Worm (Caenorhabditis elegans) whole organism, L4 larva: Measurements from ENCODE around the gene F59B2.14.

Experiments
- F44E2.7 ChIP-seq: fragments of 200-800 bp; sonication (Bioruptor generic); IDR thresholded peaks from 2 replicates; pipeline ENCODE4 v2.1.2; 2022; ENCODE audit warnings: missing genetic modification characterization, missing compliant biosample characterization
- Y5F2A.4 ChIP-seq: fragments of 200-800 bp; sonication (Bioruptor generic); optimal IDR thresholded peaks from 2 replicates; lab custom pipeline; 2018; ENCODE audit warnings: mild to moderate bottlenecking, missing genetic modification characterization, missing compliant biosample characterization
- aha-1 ChIP-seq: fragments of 150-350 bp; peaks from one replicate; lab custom pipeline; 2014; ENCODE audit warnings: missing biosample characterization, missing genetic modification characterization
- ama-1 ChIP-seq: fragments of 150-350 bp; optimal IDR thresholded peaks from 2 replicates; lab custom pipeline; 2014; ENCODE audit warnings: inconsistent platforms, mixed read lengths
- arid-1 ChIP-seq: fragments of 200-800 bp; sonication (Bioruptor generic); conservative IDR thresholded peaks from 2 replicates; pipeline ENCODE4 v1.3.6; 2022; ENCODE audit warnings: missing genetic modification reagents, missing genetic modification characterization, missing compliant biosample characterization
- attf-4 ChIP-seq: sonication (generic microtip); optimal IDR thresholded peaks from 3 replicates; lab custom pipeline; 2017; ENCODE audit warnings: missing biosample characterization, missing genetic modification characterization
- ceh-44 ChIP-seq: fragments of 200-800 bp; sonication (Bioruptor generic); IDR thresholded peaks from 2 replicates; pipeline ENCODE4 v1.3.6; 2022; ENCODE audit warnings: missing genetic modification reagents, missing genetic modification characterization, missing compliant biosample characterization
- ces-1 ChIP-seq: fragments of 150-350 bp; sonication (generic microtip); optimal IDR thresholded peaks from 4 replicates; lab custom pipeline; 2014; ENCODE audit warnings: missing biosample characterization, missing genetic modification reagents, missing genetic modification characterization
- ctbp-1 ChIP-seq: fragments of 200-800 bp; sonication (Bioruptor generic); IDR thresholded peaks from 2 replicates; pipeline ENCODE4 v1.3.6; 2022; ENCODE audit warnings: missing genetic modification reagents, missing genetic modification characterization, missing compliant biosample characterization
- daf-12 ChIP-seq: fragments of 150-350 bp; optimal IDR thresholded peaks from 2 replicates; lab custom pipeline; 2014; ENCODE audit warnings: missing biosample characterization, missing genetic modification reagents, missing genetic modification characterization
- daf-16 ChIP-seq, 3 experiments: sonication (generic microtip); optimal IDR thresholded peaks; 2 replicates each; lab custom pipeline; 2016 to 2017; ENCODE audit warnings: missing genetic modification characterization in 3 of 3, missing genetic modification reagents in 3 of 3, mild to moderate bottlenecking in 2 of 3, missing compliant biosample characterization in 2 of 3, missing biosample characterization in 1 of 3, moderate library complexity in 1 of 3
- daf-8 ChIP-seq: fragments of 200-800 bp; sonication (Bioruptor generic); IDR thresholded peaks from 2 replicates; pipeline ENCODE4 v1.3.6; 2022; ENCODE audit warnings: missing genetic modification characterization, missing compliant biosample characterization
- duxl-1 ChIP-seq: sonication (generic microtip); optimal IDR thresholded peaks from 2 replicates; lab custom pipeline; 2016; ENCODE audit warnings: mild to moderate bottlenecking, missing genetic modification characterization, moderate library complexity, missing compliant biosample characterization; ENCODE audit not compliant: poor library complexity
- fkh-10 ChIP-seq: fragments of 150-350 bp; optimal IDR thresholded peaks from 2 replicates; lab custom pipeline; 2014; ENCODE audit warnings: missing biosample characterization, missing genetic modification reagents, missing genetic modification characterization
- fos-1 ChIP-seq: fragments of 150-350 bp; optimal IDR thresholded peaks from 2 replicates; lab custom pipeline; 2014; ENCODE audit warnings: missing biosample characterization, missing genetic modification characterization
- hif-1 ChIP-seq, 2 experiments: sonication (generic microtip); optimal IDR thresholded peaks; 2 replicates each; lab custom pipeline; 2016 to 2017; ENCODE audit warnings: missing compliant biosample characterization in 2 of 2, missing genetic modification characterization in 2 of 2, missing genetic modification reagents in 2 of 2, missing genotype in 2 of 2, mild to moderate bottlenecking in 1 of 2
- hlh-11 ChIP-seq: fragments of 200-800 bp; sonication (Bioruptor generic); optimal IDR thresholded peaks from 2 replicates; lab custom pipeline; 2018; ENCODE audit warnings: mild to moderate bottlenecking, missing genetic modification characterization, missing compliant biosample characterization
- hlh-30 ChIP-seq: sonication (generic microtip); optimal IDR thresholded peaks from 2 replicates; lab custom pipeline; 2017; ENCODE audit warnings: antibody characterized with exemption, mild to moderate bottlenecking, missing genetic modification characterization, missing compliant biosample characterization; ENCODE audit not compliant: insufficient read depth
- hmg-1.1 ChIP-seq: fragments of 200-800 bp; sonication (Bioruptor generic); IDR thresholded peaks from 2 replicates; pipeline ENCODE4 v1.3.6; 2022; ENCODE audit warnings: missing genetic modification reagents, missing genetic modification characterization, missing compliant biosample characterization
- lim-7 ChIP-seq: fragments of 200-800 bp; sonication (Bioruptor generic); IDR thresholded peaks from 2 replicates; pipeline ENCODE4 v1.3.6; 2022; ENCODE audit warnings: missing genetic modification characterization, missing compliant biosample characterization
- lin-38 ChIP-seq: fragments of 200-800 bp; sonication (Bioruptor generic); IDR thresholded peaks from 2 replicates; pipeline ENCODE4 v1.3.6; 2022; ENCODE audit warnings: missing genetic modification reagents, missing genetic modification characterization, missing compliant biosample characterization
- lir-3 ChIP-seq: sonication (generic microtip); optimal IDR thresholded peaks from 2 replicates; lab custom pipeline; 2016; ENCODE audit warnings: mild to moderate bottlenecking, missing genetic modification characterization, missing compliant biosample characterization
- lsy-2 ChIP-seq, 2 experiments: fragments of 150-350 bp in 1 of 2; sonication (generic microtip) in 1 of 2; optimal IDR thresholded peaks; 2 replicates each; lab custom pipeline; 2014 to 2017; ENCODE audit warnings: missing biosample characterization in 2 of 2, missing genetic modification characterization in 2 of 2
- madf-5 ChIP-seq, 2 experiments: fragments of 200-800 bp; sonication (Bioruptor generic); IDR thresholded peaks; 2 replicates each; pipeline ENCODE4 v1.3.6; 2022; ENCODE audit warnings: missing compliant biosample characterization in 2 of 2, missing genetic modification characterization in 2 of 2
- madf-9 ChIP-seq: fragments of 200-800 bp; sonication (Bioruptor generic); conservative IDR thresholded peaks from 2 replicates; pipeline ENCODE4 v1.3.6; 2022; ENCODE audit warnings: missing genetic modification reagents, missing genetic modification characterization, missing compliant biosample characterization
- mdl-1 ChIP-seq, 2 experiments: fragments of 150-350 bp in 1 of 2; sonication (generic microtip) in 1 of 2; optimal IDR thresholded peaks; 2 replicates each; lab custom pipeline; 2014 to 2017; ENCODE audit warnings: missing biosample characterization in 2 of 2, missing genetic modification characterization in 2 of 2
- mep-1 ChIP-seq: fragments of 150-350 bp; sonication (generic microtip); optimal IDR thresholded peaks from 3 replicates; lab custom pipeline; 2014; ENCODE audit warnings: missing biosample characterization, missing genetic modification characterization
- mes-2 ChIP-seq: sonication (generic microtip); optimal IDR thresholded peaks from 2 replicates; lab custom pipeline; 2016; ENCODE audit warnings: missing genotype, mild to moderate bottlenecking, missing genetic modification characterization, missing compliant biosample characterization; ENCODE audit not compliant: poor library complexity, severe bottlenecking
- mxl-2 ChIP-seq: fragments of 200-800 bp; sonication (Bioruptor generic); conservative IDR thresholded peaks from 2 replicates; pipeline ENCODE4 v1.3.6; 2022; ENCODE audit warnings: missing genetic modification reagents, missing genetic modification characterization, missing compliant biosample characterization
- mxl-3 ChIP-seq: fragments of 200-800 bp; sonication (Bioruptor generic); optimal IDR thresholded peaks from 2 replicates; lab custom pipeline; 2018; ENCODE audit warnings: mild to moderate bottlenecking, missing genetic modification characterization, missing compliant biosample characterization
- nhr-102 ChIP-seq: sonication (generic microtip); optimal IDR thresholded peaks from 2 replicates; lab custom pipeline; 2016; ENCODE audit warnings: mild to moderate bottlenecking, missing genetic modification characterization, moderate library complexity, missing compliant biosample characterization
- nhr-11 ChIP-seq: fragments of 150-350 bp; optimal IDR thresholded peaks from 2 replicates; lab custom pipeline; 2014; ENCODE audit warnings: missing biosample characterization, missing genetic modification characterization
- nhr-25 ChIP-seq: sonication (generic microtip); optimal IDR thresholded peaks from 2 replicates; lab custom pipeline; 2017; ENCODE audit warnings: missing genetic modification characterization, mild to moderate bottlenecking, missing compliant biosample characterization, antibody characterized with exemption, moderate library complexity, borderline replicate concordance; ENCODE audit not compliant: insufficient read depth
- nhr-28 ChIP-seq: fragments of 150-350 bp; optimal IDR thresholded peaks from 2 replicates; lab custom pipeline; 2014; ENCODE audit warnings: missing biosample characterization, missing genetic modification characterization
- nhr-42 ChIP-seq: fragments of 200-800 bp; sonication (Bioruptor generic); IDR thresholded peaks from 2 replicates; pipeline ENCODE4 v1.3.6; 2022; ENCODE audit warnings: missing genetic modification characterization, missing compliant biosample characterization
- nhr-6 ChIP-seq: fragments of 150-350 bp; optimal IDR thresholded peaks from 2 replicates; lab custom pipeline; 2014; ENCODE audit warnings: missing biosample characterization, missing genetic modification characterization
- nhr-76 ChIP-seq: fragments of 150-350 bp; optimal IDR thresholded peaks from 2 replicates; lab custom pipeline; 2014; ENCODE audit warnings: missing biosample characterization, missing genetic modification characterization
- rbr-2 ChIP-seq: sonication (generic microtip); optimal IDR thresholded peaks from 2 replicates; lab custom pipeline; 2016; ENCODE audit warnings: missing genotype, missing genetic modification characterization, missing compliant biosample characterization
- set-16 ChIP-seq: fragments of 200-800 bp; sonication (Bioruptor generic); IDR thresholded peaks from 2 replicates; pipeline ENCODE4 v1.3.6; 2022; ENCODE audit warnings: missing genetic modification reagents, missing genetic modification characterization, missing compliant biosample characterization
- unc-130 ChIP-seq: sonication (generic microtip); optimal IDR thresholded peaks from 2 replicates; lab custom pipeline; 2016; ENCODE audit warnings: missing genetic modification reagents, missing genetic modification characterization, missing compliant biosample characterization
- unc-62 ChIP-seq, 3 experiments: fragments of 150-350 bp in 1 of 3; sonication (generic microtip); optimal IDR thresholded peaks in 2 of 3; peaks in 1 of 3; 1 replicate in 1 of 3; 2 replicates in 2 of 3; lab custom pipeline; 2014 to 2017; ENCODE audit warnings: missing biosample characterization in 3 of 3, missing genetic modification characterization in 3 of 3, missing genetic modification reagents in 3 of 3, missing genotype in 1 of 3
- zag-1 ChIP-seq: fragments of 150-350 bp; optimal IDR thresholded peaks from 2 replicates; lab custom pipeline; 2014; ENCODE audit warnings: missing biosample characterization, missing genetic modification characterization
- ztf-11 ChIP-seq: fragments of 150-350 bp; optimal IDR thresholded peaks from 2 replicates; lab custom pipeline; 2014; ENCODE audit warnings: missing biosample characterization, missing genetic modification characterization
- ztf-7 ChIP-seq: fragments of 150-350 bp; optimal IDR thresholded peaks from 2 replicates; lab custom pipeline; 2014; ENCODE audit warnings: missing biosample characterization, missing genetic modification characterization

F59B2.14 gene

DNA sequence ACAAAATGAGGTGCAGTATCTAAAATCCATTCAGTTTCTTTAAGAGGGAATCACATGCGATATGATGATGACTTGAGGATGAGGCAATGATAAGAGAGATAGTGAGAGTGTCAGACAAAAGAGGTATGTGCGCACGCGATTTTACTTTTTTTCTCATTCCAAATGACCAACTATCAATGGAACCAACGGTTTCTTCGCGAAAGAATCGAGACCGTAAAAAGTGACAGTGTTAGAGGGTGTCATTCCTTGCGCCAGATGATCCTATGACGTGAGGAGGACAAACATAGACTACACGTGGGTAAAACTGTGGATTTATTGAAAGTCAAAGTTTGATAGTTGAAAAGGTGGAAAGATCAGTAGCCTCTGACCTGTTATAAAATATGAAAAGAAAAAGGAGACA, 38.6 kb downstream of the F59B2.14 start (continued):
- TF ChIP-seq ces-1 = no peak
- peak; percentile 74 for TF ChIP-seq hlh-11
- TF ChIP-seq attf-4 (tag; lab: Kevin White, UChicago) = no peak
- TF ChIP-seq Y5F2A.4 (GFP tag; lab: Kevin White, UChicago) = no peak
- TF ChIP-seq mdl-1 (tag; optimal IDR thresholded peaks at IDR 0.05; lab: Kevin White, UChicago) = peak; percentile 53 to 95
- TF ChIP-seq ztf-7 (tag; lab: Kevin White, UChicago) = peak; percentile 7
- no peak for TF ChIP-seq arid-1 (GFP tag; lab: Robert Waterston, UW)
- TF ChIP-seq zag-1 = no peak
- TF ChIP-seq nhr-28 (tag; lab: Kevin White, UChicago) = peak; percentile 80
- TF ChIP-seq lir-3 (tag; lab: Kevin White, UChicago) = no peak
- TF ChIP-seq daf-16 (GFP tag; optimal IDR thresholded peaks at IDR 0.05; lab: Kevin White, UChicago) = no peak
- no peak for TF ChIP-seq daf-16 (tag; optimal IDR thresholded peaks at IDR 0.05; lab: Kevin White, UChicago)
- TF ChIP-seq mep-1 (tag; lab: Kevin White, UChicago) = no peak
- peak; percentile 63 for TF ChIP-seq mxl-3 (GFP tag; lab: Kevin White, UChicago)
- TF ChIP-seq ceh-44 = no peak
- no peak for TF ChIP-seq mxl-2
- no peak for TF ChIP-seq daf-12 (tag; lab: Kevin White, UChicago)
- no peak for TF ChIP-seq nhr-42 (GFP tag; lab: Robert Waterston, UW)
- no peak for TF ChIP-seq lim-7 (GFP tag; lab: Robert Waterston, UW)
- peak; percentile 48 for TF ChIP-seq duxl-1
- TF ChIP-seq nhr-102 (tag; lab: Kevin White, UChicago) = no peak
- no peak for TF ChIP-seq fkh-10 (GFP tag; lab: Kevin White, UChicago)
- no peak for TF ChIP-seq rbr-2 (tag; lab: Kevin White, UChicago)
- no peak for TF ChIP-seq ztf-11 (tag; lab: Kevin White, UChicago)
- peak; percentile 24 for TF ChIP-seq ama-1 (lab: Kevin White, UChicago)
- TF ChIP-seq nhr-76 (tag; lab: Kevin White, UChicago) = no peak
- no peak for TF ChIP-seq madf-5 (GFP tag; IDR thresholded peaks at IDR 0.05; lab: Robert Waterston, UW)
- no peak for TF ChIP-seq F44E2.7 (GFP tag; lab: Robert Waterston, UW)

DNA sequence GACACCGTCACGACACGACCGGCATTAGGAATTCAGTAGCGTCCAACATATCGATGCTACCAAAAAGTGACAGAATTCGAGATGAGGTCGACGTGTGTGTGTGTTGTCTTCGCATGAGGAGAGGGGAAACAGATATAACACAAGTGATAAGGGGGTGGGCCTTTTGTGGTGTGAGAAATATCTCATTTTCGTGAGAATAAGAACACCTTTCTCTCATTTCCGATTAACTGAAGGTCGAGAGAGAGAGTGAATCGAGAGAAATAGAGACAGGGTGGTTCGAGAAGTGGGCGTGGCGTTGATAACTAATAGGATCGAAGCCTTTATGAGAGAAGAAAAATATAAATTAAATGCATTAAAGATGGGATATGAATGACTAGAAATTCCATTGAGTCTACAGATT, 39.3 kb downstream of the F59B2.14 start:
- TF ChIP-seq attf-4 (tag; lab: Kevin White, UChicago) (no peak), unc-62 (GFP tag; optimal IDR thresholded peaks at IDR 0.05 in 1 of 2; lab: Kevin White, UChicago) (peak in 1 of 2 experiments; percentile 96), unc-62 (tag; optimal IDR thresholded peaks at IDR 0.05; lab: Kevin White, UChicago) (no peak), nhr-25 (tag; lab: Kevin White, UChicago) (peak; percentile 41), ctbp-1 (GFP tag; lab: Robert Waterston, UW) (0 out of 2 replicates have a peak, but pooled peaks have one; percentile 11), lir-3 (tag; lab: Kevin White, UChicago) (no peak), nhr-28 (tag; lab: Kevin White, UChicago) (peak; percentile 19), fos-1 (tag; lab: Kevin White, UChicago) (no peak), mxl-3 (GFP tag; lab: Kevin White, UChicago) (peak; percentile 6), fkh-10 (GFP tag; lab: Kevin White, UChicago) (no peak)

ce11 chrIII:8981847-8982479, 40.5 kb downstream of the F59B2.14 start, which contains the start of gene pde-2:
TSS of gene pde-2 (minus strand) at chrIII:8981897.
- TF ChIP-seq nhr-25 (tag; lab: Kevin White, UChicago) = peak; percentile 30
- peak in 1 of 2 experiments; percentile 9 for TF ChIP-seq hif-1 (tag; optimal IDR thresholded peaks at IDR 0.05; lab: Kevin White, UChicago)
- peak; percentile 54 for TF ChIP-seq hlh-11
- peak; percentile 41 for TF ChIP-seq nhr-11 (tag; lab: Kevin White, UChicago)
- TF ChIP-seq mdl-1 (tag; optimal IDR thresholded peaks at IDR 0.05; lab: Kevin White, UChicago) = peak in 1 of 2 experiments; percentile 20
- TF ChIP-seq nhr-6 (tag; lab: Kevin White, UChicago) = no peak
- TF ChIP-seq mes-2 (tag; lab: Kevin White, UChicago) = peak; percentile 41
- TF ChIP-seq unc-130 (GFP tag; lab: Kevin White, UChicago) = no peak
- TF ChIP-seq ces-1 = peak; percentile 51
- TF ChIP-seq aha-1 = peak; percentile 78
- no peak for TF ChIP-seq madf-9 (GFP tag; lab: Robert Waterston, UW)
- TF ChIP-seq mep-1 (tag; lab: Kevin White, UChicago) = peak; percentile 62
- peak; percentile 39 for TF ChIP-seq set-16 (GFP tag; lab: Robert Waterston, UW)
- no peak for TF ChIP-seq daf-8
- no peak for TF ChIP-seq lin-38
- TF ChIP-seq ctbp-1 (GFP tag; lab: Robert Waterston, UW) = peak; percentile 76
- TF ChIP-seq hlh-30 (tag; lab: Kevin White, UChicago) = peak; percentile 32
- peak; percentile 14 for TF ChIP-seq nhr-28 (tag; lab: Kevin White, UChicago)
- TF ChIP-seq lsy-2 (tag; optimal IDR thresholded peaks at IDR 0.05; lab: Kevin White, UChicago) = peak in 1 of 2 experiments; percentile 76
- TF ChIP-seq Y5F2A.4 (GFP tag; lab: Kevin White, UChicago) = no peak
- peak; percentile 70 for TF ChIP-seq fkh-10 (GFP tag; lab: Kevin White, UChicago)
- peak; percentile 40; the same call in 1 of the 2 replicates for TF ChIP-seq hmg-1.1
